Worm (Caenorhabditis elegans): Measurements from ENCODE around the gene T09D3.8.

ce11 chrV:5319477-5319876 lies 45.5 kb upstream of the T09D3.8 start, which contains the start of gene ceh-34:
- TF ChIP-seq pqm-1 (tag; optimal IDR thresholded peaks at IDR 0.05) (no peak), nhr-77 (tag; optimal IDR thresholded peaks at IDR 0.05) (no peak), nhr-76 (tag; optimal IDR thresholded peaks at IDR 0.05) (no peak), ama-1 (optimal IDR thresholded peaks at IDR 0.05) (no peak), nhr-237 (tag; optimal IDR thresholded peaks at IDR 0.05) (no peak), rnt-1 (tag; optimal IDR thresholded peaks at IDR 0.05) (no peak), fos-1 (tag; optimal IDR thresholded peaks at IDR 0.05) (no peak), ztf-11 (tag; optimal IDR thresholded peaks at IDR 0.05) (no peak), F16B12.6 (tag; optimal IDR thresholded peaks at IDR 0.05) (no peak), ceh-82 (tag; optimal IDR thresholded peaks at IDR 0.05) (no peak)
